Fruit fly (Drosophila melanogaster): ENCODE measurements around the gene CG9512.

DNA sequence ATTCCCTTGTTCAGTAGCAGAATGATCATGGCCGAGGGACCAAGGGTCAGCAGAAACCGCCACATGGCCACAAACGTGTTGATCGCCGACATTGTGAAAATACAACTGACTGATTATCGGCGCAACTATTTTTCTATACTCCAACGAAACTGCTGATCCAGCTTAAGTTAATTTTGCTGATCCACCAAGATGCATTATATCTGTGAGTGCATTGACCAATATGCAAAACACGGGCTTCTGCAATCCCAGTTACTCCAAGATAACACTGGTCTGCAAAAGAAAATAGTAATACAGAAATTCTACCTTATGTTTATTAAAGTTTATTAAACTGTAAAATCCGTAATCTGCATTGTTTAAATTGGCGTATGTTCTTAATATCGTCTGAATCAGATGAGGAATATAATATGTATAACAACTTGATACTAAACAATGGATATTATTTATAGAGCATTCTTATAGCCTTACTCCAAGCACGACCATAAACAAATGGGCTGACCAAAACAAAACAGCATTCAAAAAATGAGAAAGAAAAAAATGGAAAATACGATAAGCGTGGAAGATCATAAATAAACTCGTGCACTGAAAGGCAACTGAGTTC, 8.5 kb upstream of the CG9512 start, which contains the start of gene CG12398:
- no peak for TF ChIP-seq insv (optimal IDR thresholded peaks at IDR 0.05)
- no peak for TF ChIP-seq h (optimal IDR thresholded peaks at IDR 0.05)
- TF ChIP-seq Sin3A (optimal IDR thresholded peaks at IDR 0.05), result no peak
- TF ChIP-seq ttk (optimal IDR thresholded peaks at IDR 0.05), result no peak
- no peak for TF ChIP-seq psq (optimal IDR thresholded peaks at IDR 0.05)

Data from Kc167 (cell line).